Worm (Caenorhabditis elegans) whole organism, late embryonic: ENCODE results near the gene math-39.
"Not testable (repeated sequence)": the region's sequence is repeated elsewhere in the genome, so short reads cannot be mapped to it uniquely, and the experiment has no call there.

Source experiments
- C38D4.7 ChIP-seq: fragments of 200-800 bp; sonication (Bioruptor generic); optimal IDR thresholded peaks from 2 replicates; lab custom pipeline; 2018; ENCODE audit warnings: mild to moderate bottlenecking, missing genetic modification characterization, moderate library complexity, missing compliant biosample characterization
- F13H6.1 ChIP-seq: sonication (generic microtip); optimal IDR thresholded peaks from 2 replicates; lab custom pipeline; 2016; ENCODE audit warnings: missing genetic modification characterization, missing compliant biosample characterization
- K02D7.2 ChIP-seq: sonication (generic microtip); optimal IDR thresholded peaks from 2 replicates; lab custom pipeline; 2017; ENCODE audit warnings: mild to moderate bottlenecking, missing genetic modification characterization, missing compliant biosample characterization
- K09A11.1 ChIP-seq: sonication (generic microtip); optimal IDR thresholded peaks from 2 replicates; lab custom pipeline; 2017; ENCODE audit warnings: antibody characterized with exemption, mild to moderate bottlenecking, missing genetic modification characterization, missing compliant biosample characterization; ENCODE audit not compliant: insufficient read depth
- ahr-1 ChIP-seq: sonication (generic microtip); optimal IDR thresholded peaks from 2 replicates; lab custom pipeline; 2016; ENCODE audit warnings: missing genetic modification characterization, missing compliant biosample characterization
- ceh-14 ChIP-seq: sonication (generic microtip); optimal IDR thresholded peaks from 2 replicates; lab custom pipeline; 2016; ENCODE audit warnings: missing genotype, missing genetic modification characterization, missing compliant biosample characterization
- ceh-18 ChIP-seq: sonication (generic microtip); optimal IDR thresholded peaks from 2 replicates; lab custom pipeline; 2016; ENCODE audit warnings: missing genetic modification characterization, missing compliant biosample characterization
- ceh-2 ChIP-seq: sonication (generic microtip); optimal IDR thresholded peaks from 2 replicates; lab custom pipeline; 2016; ENCODE audit warnings: missing genotype, missing genetic modification characterization, missing compliant biosample characterization
- ceh-22 ChIP-seq: sonication (generic microtip); optimal IDR thresholded peaks from 2 replicates; lab custom pipeline; 2017; ENCODE audit warnings: missing biosample characterization, missing genetic modification characterization
- ceh-24 ChIP-seq: sonication (generic microtip); optimal IDR thresholded peaks from 2 replicates; lab custom pipeline; 2016; ENCODE audit warnings: mild to moderate bottlenecking, missing genetic modification characterization, missing compliant biosample characterization
- ceh-34 ChIP-seq: sonication (generic microtip); optimal IDR thresholded peaks from 2 replicates; lab custom pipeline; 2016; ENCODE audit warnings: mild to moderate bottlenecking, missing genetic modification characterization, missing compliant biosample characterization
- ceh-9 ChIP-seq: sonication (generic microtip); optimal IDR thresholded peaks from 2 replicates; lab custom pipeline; 2016; ENCODE audit warnings: mild to moderate bottlenecking, missing genetic modification characterization, inconsistent platforms, missing compliant biosample characterization
- che-1 ChIP-seq: sonication (generic microtip); optimal IDR thresholded peaks from 2 replicates; lab custom pipeline; 2016; ENCODE audit warnings: mild to moderate bottlenecking, missing genetic modification characterization, missing compliant biosample characterization
- elt-2 ChIP-seq: sonication (generic microtip); optimal IDR thresholded peaks from 2 replicates; lab custom pipeline; 2016; ENCODE audit warnings: missing genetic modification reagents, missing genetic modification characterization, missing compliant biosample characterization
- ets-4 ChIP-seq: sonication (generic microtip); optimal IDR thresholded peaks from 2 replicates; lab custom pipeline; 2016; ENCODE audit warnings: missing genetic modification characterization, missing compliant biosample characterization
- fkh-10 ChIP-seq: fragments of 150-350 bp; optimal IDR thresholded peaks from 2 replicates; lab custom pipeline; 2014; ENCODE audit warnings: missing biosample characterization, missing genetic modification reagents, missing genetic modification characterization
- fkh-6 ChIP-seq: sonication (generic microtip); optimal IDR thresholded peaks from 2 replicates; lab custom pipeline; 2016; ENCODE audit warnings: missing genetic modification characterization, missing compliant biosample characterization
- gmeb-2 ChIP-seq: sonication (generic microtip); optimal IDR thresholded peaks from 2 replicates; lab custom pipeline; 2016; ENCODE audit warnings: missing genetic modification characterization, inconsistent platforms, missing compliant biosample characterization
- hlh-13 ChIP-seq: fragments of 200-800 bp; sonication (Bioruptor generic); optimal IDR thresholded peaks from 2 replicates; lab custom pipeline; 2018; ENCODE audit warnings: mild to moderate bottlenecking, missing genetic modification characterization, missing compliant biosample characterization
- hlh-30 ChIP-seq: sonication (generic microtip); optimal IDR thresholded peaks from 2 replicates; lab custom pipeline; 2017; ENCODE audit warnings: antibody characterized with exemption, missing genetic modification characterization, missing compliant biosample characterization; ENCODE audit not compliant: insufficient read depth
- hlh-6 ChIP-seq: sonication (generic microtip); optimal IDR thresholded peaks from 2 replicates; lab custom pipeline; 2016; ENCODE audit warnings: missing genotype, missing genetic modification characterization, missing compliant biosample characterization
- lin-11 ChIP-seq: fragments of 200-800 bp; sonication (Bioruptor generic); optimal IDR thresholded peaks from 2 replicates; lab custom pipeline; 2018; ENCODE audit warnings: mild to moderate bottlenecking, missing genetic modification characterization, missing compliant biosample characterization
- madf-2 ChIP-seq: sonication (generic microtip); optimal IDR thresholded peaks from 2 replicates; lab custom pipeline; 2017; ENCODE audit warnings: missing genetic modification characterization, missing compliant biosample characterization
- mec-3 ChIP-seq: sonication (generic microtip); optimal IDR thresholded peaks from 2 replicates; lab custom pipeline; 2016; ENCODE audit warnings: borderline replicate concordance, missing genetic modification characterization, missing compliant biosample characterization
- nfya-1 ChIP-seq: sonication (generic microtip); optimal IDR thresholded peaks from 2 replicates; lab custom pipeline; 2017; ENCODE audit warnings: missing genetic modification characterization, mild to moderate bottlenecking, missing compliant biosample characterization, antibody characterized with exemption, moderate library complexity
- nhr-11 ChIP-seq: fragments of 150-350 bp; optimal IDR thresholded peaks from 2 replicates; lab custom pipeline; 2014; ENCODE audit warnings: missing biosample characterization, missing genetic modification characterization
- odd-2 ChIP-seq: sonication (generic microtip); optimal IDR thresholded peaks from 2 replicates; lab custom pipeline; 2017; ENCODE audit warnings: antibody characterized with exemption, mild to moderate bottlenecking, missing genetic modification characterization, missing compliant biosample characterization
- pag-3 ChIP-seq: sonication (generic microtip); optimal IDR thresholded peaks from 2 replicates; lab custom pipeline; 2016; ENCODE audit warnings: missing compliant biosample characterization, missing genetic modification characterization, borderline replicate concordance
- pha-4 ChIP-seq: fragments of 150-350 bp; optimal IDR thresholded peaks from 2 replicates; lab custom pipeline; 2018; ENCODE audit warnings: missing biosample characterization, missing genetic modification reagents, missing genetic modification characterization
- sox-2 ChIP-seq: fragments of 200-800 bp; sonication (Bioruptor generic); IDR thresholded peaks from 2 replicates; pipeline ENCODE4 v1.3.6; 2022; ENCODE audit warnings: missing genetic modification reagents, missing genetic modification characterization, missing compliant biosample characterization
- tbx-2 ChIP-seq: sonication (generic microtip); optimal IDR thresholded peaks from 2 replicates; lab custom pipeline; 2016; ENCODE audit warnings: missing genetic modification characterization, missing compliant biosample characterization
- tbx-7 ChIP-seq: sonication (generic microtip); optimal IDR thresholded peaks from 2 replicates; lab custom pipeline; 2016; ENCODE audit warnings: missing genotype, missing genetic modification characterization, missing compliant biosample characterization
- unc-3 ChIP-seq, 2 experiments: fragments of 200-800 bp in 1 of 2; sonication (Bioruptor generic) in 1 of 2; sonication (generic microtip) in 1 of 2; conservative IDR thresholded peaks in 1 of 2; optimal IDR thresholded peaks in 1 of 2; 2 replicates each; pipeline versions ENCODE4 v1.3.6 to Lab custom; 2016 to 2022; ENCODE audit warnings: missing compliant biosample characterization in 2 of 2, missing genetic modification characterization in 2 of 2, missing genetic modification reagents in 1 of 2
- unc-55 ChIP-seq: sonication (generic microtip); optimal IDR thresholded peaks from 2 replicates; lab custom pipeline; 2017; ENCODE audit warnings: missing biosample characterization, missing genetic modification reagents, missing genetic modification characterization
- unc-86 ChIP-seq: sonication (generic microtip); optimal IDR thresholded peaks from 2 replicates; lab custom pipeline; 2016; ENCODE audit warnings: missing genetic modification characterization, missing compliant biosample characterization
- ztf-16 ChIP-seq: sonication (generic microtip); optimal IDR thresholded peaks from 2 replicates; lab custom pipeline; 2017; ENCODE audit warnings: missing genetic modification characterization, missing compliant biosample characterization

The math-39 gene

DNA sequence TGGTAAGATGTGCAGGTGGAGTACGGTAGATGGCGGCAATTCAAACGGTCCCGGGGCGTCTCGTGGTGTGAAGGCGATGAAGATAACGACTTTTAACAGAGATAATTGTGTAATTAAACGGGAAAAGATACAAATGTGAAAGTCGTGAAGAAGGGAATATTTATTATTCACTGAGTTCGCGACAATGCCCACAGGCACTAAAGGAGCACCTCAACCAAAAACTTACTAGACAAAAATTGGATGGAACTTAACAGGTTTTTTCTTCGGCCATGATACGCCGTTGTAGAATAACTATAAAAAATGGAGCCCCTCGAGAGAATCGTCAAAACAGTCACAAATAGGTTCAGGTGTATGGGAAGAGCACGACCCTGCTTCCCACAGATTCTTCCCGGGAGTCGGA is 30.2 kb downstream of the math-39 start, which contains the start of gene fbxb-98:
Gene fbxb-98 (plus strand): TSS at position 301 of the 400 bp plus-strand sequence.
- TF ChIP-seq hlh-30 (tag; lab: Kevin White, UChicago); C38D4.7 (GFP tag; lab: Kevin White, UChicago); pag-3 (tag; lab: Kevin White, UChicago): not testable (repeated sequence)

DNA sequence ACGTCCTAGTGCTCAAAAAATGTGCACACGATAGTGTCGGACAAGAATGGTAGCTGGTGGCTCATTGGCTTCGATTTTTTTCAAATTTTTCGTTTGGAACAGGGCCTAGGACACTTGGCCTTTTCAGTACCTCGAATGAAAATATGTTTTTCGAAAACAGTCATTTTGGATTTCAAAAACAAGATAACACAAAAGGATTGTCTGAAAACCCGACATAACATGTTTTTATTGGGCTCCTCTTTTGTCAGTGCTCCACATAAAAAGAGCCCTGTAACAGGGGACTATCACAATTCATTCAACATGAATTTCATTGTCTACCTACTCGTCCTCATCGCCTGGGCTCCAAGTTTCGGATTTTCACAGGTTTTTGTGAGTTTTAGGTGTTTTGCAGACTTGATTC is 32.1 kb downstream of the math-39 start, which contains the start of gene C16C4.17:
Gene C16C4.17 (plus strand): TSS at position 301 of the 400 bp plus-strand sequence.
- no peak for TF ChIP-seq ceh-2 (tag; lab: Kevin White, UChicago)
- TF ChIP-seq madf-2 (tag; lab: Kevin White, UChicago) = no peak
- no peak for TF ChIP-seq mec-3 (tag; lab: Kevin White, UChicago)
- no peak for TF ChIP-seq tbx-2 (tag; lab: Kevin White, UChicago)
- no peak for TF ChIP-seq ahr-1 (tag; lab: Kevin White, UChicago)

DNA sequence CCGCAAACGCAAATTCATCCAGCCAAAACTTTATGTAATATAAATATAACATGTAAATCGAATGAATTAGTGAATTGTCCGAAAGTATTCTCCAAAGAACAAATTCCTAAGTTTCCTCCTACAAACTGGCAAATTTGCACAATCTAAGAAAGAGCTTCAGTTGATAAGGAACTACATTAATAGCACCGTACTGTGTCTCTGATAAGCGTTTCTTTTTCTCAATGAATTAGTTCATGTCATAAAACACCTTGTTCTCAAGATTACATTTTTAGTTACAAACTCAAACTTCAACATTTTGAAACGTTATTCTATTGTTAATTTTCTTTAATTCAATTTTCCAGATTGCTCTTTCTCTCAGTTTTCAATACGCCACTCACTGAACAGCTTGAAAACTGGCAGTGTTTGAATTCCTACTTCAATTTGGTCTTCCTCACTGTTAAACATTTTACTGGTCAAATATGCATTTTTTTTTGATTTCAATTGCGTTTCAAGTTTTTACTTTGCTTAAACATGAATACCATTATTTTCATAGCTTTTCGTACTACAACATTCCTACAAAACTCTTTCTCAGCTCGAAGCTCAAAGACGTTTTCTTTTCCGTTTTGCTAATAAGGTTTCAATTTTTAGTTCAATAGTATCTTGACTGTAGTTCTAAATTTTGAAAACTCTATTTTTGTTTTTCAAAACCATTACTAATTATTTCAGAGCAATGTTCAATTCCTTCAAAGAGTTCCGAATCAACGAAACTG is 33.7 kb downstream of the math-39 start, which contains the start of gene math-15:
Gene math-15 (plus strand): TSS at position 699 of the 749 bp plus-strand sequence.
- TF ChIP-seq nhr-11 (tag; lab: Kevin White, UChicago) (no peak), fkh-6 (tag; lab: Kevin White, UChicago) (no peak), elt-2 (peak; percentile 27)

DNA sequence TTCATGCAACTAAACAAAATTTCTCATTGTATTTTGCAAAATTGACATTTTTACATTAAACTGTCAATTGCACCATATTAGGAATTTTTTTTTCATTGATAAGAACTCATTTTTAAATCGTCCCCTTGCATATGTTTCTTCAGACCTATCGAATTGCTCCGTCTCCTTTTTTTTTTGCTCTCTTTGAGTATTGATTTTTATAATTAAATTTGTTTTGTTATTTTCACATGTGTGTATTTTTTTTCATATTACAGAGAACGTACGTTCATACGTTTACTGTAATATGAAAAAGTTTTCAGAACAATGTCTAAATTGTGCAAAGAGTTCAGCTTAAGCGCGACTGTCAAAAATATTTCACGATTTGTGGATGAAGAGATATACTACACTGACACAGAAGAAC is 37.0 kb downstream of the math-39 start, which contains the start of gene math-14:
Gene math-14 (plus strand): TSS at position 301 of the 400 bp plus-strand sequence.
- TF ChIP-seq sox-2 (GFP tag; lab: Robert Waterston, UW) (no peak), ceh-9 (no peak), ceh-22 (no peak), ztf-16 (tag; lab: Kevin White, UChicago) (no peak), ceh-34 (no peak), hlh-13 (GFP tag; lab: Kevin White, UChicago) (no peak), unc-86 (tag; lab: Kevin White, UChicago) (no peak)

DNA sequence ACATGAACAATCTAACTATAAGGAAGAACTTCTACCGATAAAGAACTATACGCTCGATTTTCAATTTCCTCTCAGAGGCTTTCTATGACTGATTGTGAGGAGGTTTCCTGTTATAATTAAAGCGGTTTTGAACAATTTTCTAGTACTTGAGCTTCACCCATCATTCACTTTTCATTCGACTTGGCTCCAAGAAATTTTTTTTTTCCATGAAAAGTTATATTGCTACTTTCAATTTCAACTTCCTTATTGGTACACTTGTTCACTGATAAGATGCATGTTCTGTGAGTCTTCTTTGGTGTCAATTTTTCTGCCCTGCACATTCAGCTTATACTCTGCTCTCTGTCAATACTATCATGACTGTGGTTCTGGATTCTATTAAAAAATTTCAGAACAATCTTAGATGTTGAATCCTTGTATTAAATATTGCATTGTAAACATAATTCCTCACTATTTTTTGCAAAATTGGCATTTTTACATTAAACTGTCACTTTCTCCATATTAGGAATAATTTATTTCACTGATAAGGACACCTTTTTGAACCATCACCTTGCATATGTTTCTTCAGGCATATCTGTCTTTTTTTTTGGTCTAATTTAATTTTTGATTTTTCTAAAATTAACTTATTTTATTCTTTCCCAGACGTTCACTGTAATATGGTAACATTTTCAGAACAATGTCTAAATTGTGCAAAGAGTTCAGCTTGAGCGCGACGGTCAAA is 38.9 kb downstream of the math-39 start, which contains the start of gene math-10:
Gene math-10 (plus strand): TSS at position 668 of the 718 bp plus-strand sequence.
- TF ChIP-seq hlh-13 (GFP tag; lab: Kevin White, UChicago) (no peak), tbx-2 (tag; lab: Kevin White, UChicago) (no peak), pha-4 (no peak), ceh-34 (no peak), ztf-16 (tag; lab: Kevin White, UChicago) (no peak), unc-55 (no peak), fkh-10 (GFP tag; lab: Kevin White, UChicago) (no peak), ceh-18 (tag; lab: Kevin White, UChicago) (no peak), che-1 (no peak), lin-11 (tag; lab: Kevin White, UChicago) (no peak), ceh-14 (no peak), ceh-22 (no peak), K09A11.1 (tag; lab: Kevin White, UChicago) (no peak), odd-2 (tag; lab: Kevin White, UChicago) (no peak), hlh-30 (tag; lab: Kevin White, UChicago) (no peak), hlh-6 (tag; lab: Kevin White, UChicago) (no peak), elt-2 (no peak), sox-2 (GFP tag; lab: Robert Waterston, UW) (no peak)

DNA sequence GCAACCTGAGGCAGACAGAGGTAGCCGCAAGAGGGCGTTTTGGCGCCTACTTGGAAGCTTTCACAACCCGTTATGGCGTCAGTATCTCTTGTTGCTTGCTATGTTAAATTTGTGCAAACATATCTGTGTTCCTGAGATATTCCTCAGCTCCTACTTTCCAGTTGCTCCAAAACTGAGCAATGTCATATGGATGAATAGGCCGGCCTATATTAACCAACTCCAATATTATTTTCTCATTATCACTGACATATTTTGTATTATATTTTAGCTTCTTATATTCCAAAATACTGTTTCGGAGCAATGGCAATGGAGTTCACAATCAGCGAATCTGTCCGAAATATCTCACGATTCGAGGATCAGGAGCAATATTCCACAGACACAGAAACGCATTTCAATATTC is 43.5 kb downstream of the math-39 start, which contains the start of gene math-13:
Gene math-13 (plus strand): TSS at position 301 of the 400 bp plus-strand sequence.
- TF ChIP-seq ceh-24 (tag; lab: Kevin White, UChicago) (no peak), tbx-2 (tag; lab: Kevin White, UChicago) (no peak), gmeb-2 (no peak), nfya-1 (no peak), ets-4 (tag; lab: Kevin White, UChicago) (no peak), ceh-9 (no peak), tbx-7 (tag; lab: Kevin White, UChicago) (no peak), ztf-16 (tag; lab: Kevin White, UChicago) (no peak), unc-86 (tag; lab: Kevin White, UChicago) (no peak), pha-4 (no peak), mec-3 (tag; lab: Kevin White, UChicago) (no peak), F13H6.1 (tag; lab: Kevin White, UChicago) (no peak), ceh-2 (tag; lab: Kevin White, UChicago) (no peak), K02D7.2 (no peak), unc-3 (GFP tag; conservative IDR thresholded peaks at IDR 0.05; lab: Robert Waterston, UW) (no peak), unc-3 (tag; optimal IDR thresholded peaks at IDR 0.05; lab: Kevin White, UChicago) (no peak), unc-55 (no peak), ahr-1 (tag; lab: Kevin White, UChicago) (no peak), nhr-11 (tag; lab: Kevin White, UChicago) (no peak)
